Worm (Caenorhabditis elegans) whole organism, L4 larva: Measurements from ENCODE around the gene C50B6.7.

Experiments used
- D1046.2 ChIP-seq: fragments of 200-800 bp; sonication (Bioruptor generic); IDR thresholded peaks from 2 replicates; pipeline ENCODE4 v1.3.6; 2022; ENCODE audit warnings: missing genetic modification characterization, missing compliant biosample characterization
- F26F4.8 ChIP-seq: fragments of 200-800 bp; sonication (Bioruptor generic); conservative IDR thresholded peaks from 2 replicates; pipeline ENCODE4 v1.3.6; 2022; ENCODE audit warnings: missing genetic modification characterization, missing compliant biosample characterization
- F37D6.2 ChIP-seq: sonication (generic microtip); optimal IDR thresholded peaks from 2 replicates; lab custom pipeline; 2016; ENCODE audit warnings: mild to moderate bottlenecking, missing genetic modification characterization, missing compliant biosample characterization
- F49E8.2 ChIP-seq: sonication (generic microtip); optimal IDR thresholded peaks from 2 replicates; lab custom pipeline; 2016; ENCODE audit warnings: missing compliant biosample characterization, mild to moderate bottlenecking, missing genetic modification characterization, borderline replicate concordance
- T20F7.1 ChIP-seq: fragments of 200-800 bp; sonication (Bioruptor generic); optimal IDR thresholded peaks from 2 replicates; lab custom pipeline; 2018; ENCODE audit warnings: mild to moderate bottlenecking, missing genetic modification characterization, missing compliant biosample characterization
- T26A8.4 ChIP-seq: fragments of 200-800 bp; sonication (Bioruptor generic); IDR thresholded peaks from 2 replicates; pipeline ENCODE4 v1.3.6; 2022; ENCODE audit warnings: missing genetic modification characterization, missing compliant biosample characterization
- Y5F2A.4 ChIP-seq: fragments of 200-800 bp; sonication (Bioruptor generic); optimal IDR thresholded peaks from 2 replicates; lab custom pipeline; 2018; ENCODE audit warnings: mild to moderate bottlenecking, missing genetic modification characterization, missing compliant biosample characterization
- ZK546.5 ChIP-seq, 2 experiments: sonication (generic microtip); optimal IDR thresholded peaks; 2 replicates each; lab custom pipeline; 2017; ENCODE audit warnings: missing biosample characterization in 2 of 2, missing genetic modification characterization in 2 of 2
- aha-1 ChIP-seq: fragments of 150-350 bp; peaks from one replicate; lab custom pipeline; 2014; ENCODE audit warnings: missing biosample characterization, missing genetic modification characterization
- aly-2 ChIP-seq: sonication (generic microtip); optimal IDR thresholded peaks from 2 replicates; lab custom pipeline; 2018; ENCODE audit warnings: missing biosample characterization, missing genetic modification characterization
- ceh-62 ChIP-seq: sonication (generic microtip); optimal IDR thresholded peaks from 2 replicates; lab custom pipeline; 2017; ENCODE audit warnings: missing biosample characterization, missing genetic modification characterization
- ctbp-1 ChIP-seq: fragments of 200-800 bp; sonication (Bioruptor generic); IDR thresholded peaks from 2 replicates; pipeline ENCODE4 v1.3.6; 2022; ENCODE audit warnings: missing genetic modification reagents, missing genetic modification characterization, missing compliant biosample characterization
- daf-8 ChIP-seq: fragments of 200-800 bp; sonication (Bioruptor generic); IDR thresholded peaks from 2 replicates; pipeline ENCODE4 v1.3.6; 2022; ENCODE audit warnings: missing genetic modification characterization, missing compliant biosample characterization
- dmd-8 ChIP-seq: fragments of 200-800 bp; sonication (Bioruptor generic); IDR thresholded peaks from 2 replicates; pipeline ENCODE4 v1.3.6; 2022; ENCODE audit warnings: missing genetic modification characterization, missing compliant biosample characterization
- dmd-9 ChIP-seq: fragments of 200-800 bp; sonication (Bioruptor generic); IDR thresholded peaks from 2 replicates; pipeline ENCODE4 v1.3.6; 2022; ENCODE audit warnings: missing genetic modification reagents, missing genetic modification characterization, missing compliant biosample characterization
- duxl-1 ChIP-seq: sonication (generic microtip); optimal IDR thresholded peaks from 2 replicates; lab custom pipeline; 2016; ENCODE audit warnings: mild to moderate bottlenecking, missing genetic modification characterization, moderate library complexity, missing compliant biosample characterization; ENCODE audit not compliant: poor library complexity
- egl-27 ChIP-seq: sonication (generic microtip); optimal IDR thresholded peaks from 3 replicates; lab custom pipeline; 2017; ENCODE audit warnings: missing biosample characterization, missing genetic modification reagents, missing genetic modification characterization
- egl-43 ChIP-seq: fragments of 200-800 bp; sonication (Bioruptor generic); IDR thresholded peaks from 2 replicates; pipeline ENCODE4 v1.3.6; 2022; ENCODE audit warnings: missing genetic modification reagents, missing genetic modification characterization, missing compliant biosample characterization
- gei-8 ChIP-seq: fragments of 200-800 bp; sonication (Bioruptor generic); optimal IDR thresholded peaks from 2 replicates; lab custom pipeline; 2018; ENCODE audit warnings: mild to moderate bottlenecking, missing genetic modification characterization, missing compliant biosample characterization
- jun-1 ChIP-seq: fragments of 150-350 bp; optimal IDR thresholded peaks from 2 replicates; lab custom pipeline; 2014; ENCODE audit warnings: missing biosample characterization, missing genetic modification reagents, missing genetic modification characterization
- lin-1 ChIP-seq: fragments of 200-800 bp; sonication (Bioruptor generic); IDR thresholded peaks from 2 replicates; pipeline ENCODE4 v1.3.6; 2022; ENCODE audit warnings: missing genetic modification reagents, missing genetic modification characterization, missing compliant biosample characterization
- lin-15B ChIP-seq: fragments of 150-350 bp; sonication (generic microtip); optimal IDR thresholded peaks from 3 replicates; lab custom pipeline; 2014; ENCODE audit warnings: missing biosample characterization, missing genetic modification characterization
- lin-29 ChIP-seq: fragments of 200-800 bp; sonication (Bioruptor generic); IDR thresholded peaks from 2 replicates; pipeline ENCODE4 v1.3.6; 2022; ENCODE audit warnings: missing genetic modification reagents, missing genetic modification characterization, missing compliant biosample characterization
- lin-39 ChIP-seq: fragments of 150-350 bp; optimal IDR thresholded peaks from 2 replicates; lab custom pipeline; 2014; ENCODE audit warnings: missing biosample characterization, missing genetic modification reagents, missing genetic modification characterization
- lir-3 ChIP-seq: sonication (generic microtip); optimal IDR thresholded peaks from 2 replicates; lab custom pipeline; 2016; ENCODE audit warnings: mild to moderate bottlenecking, missing genetic modification characterization, missing compliant biosample characterization
- lsy-2 ChIP-seq, 2 experiments: fragments of 150-350 bp in 1 of 2; sonication (generic microtip) in 1 of 2; optimal IDR thresholded peaks; 2 replicates each; lab custom pipeline; 2014 to 2017; ENCODE audit warnings: missing biosample characterization in 2 of 2, missing genetic modification characterization in 2 of 2
- madf-5 ChIP-seq, 2 experiments: fragments of 200-800 bp; sonication (Bioruptor generic); IDR thresholded peaks; 2 replicates each; pipeline ENCODE4 v1.3.6; 2022; ENCODE audit warnings: missing compliant biosample characterization in 2 of 2, missing genetic modification characterization in 2 of 2
- mep-1 ChIP-seq: fragments of 150-350 bp; sonication (generic microtip); optimal IDR thresholded peaks from 3 replicates; lab custom pipeline; 2014; ENCODE audit warnings: missing biosample characterization, missing genetic modification characterization
- mes-2 ChIP-seq: sonication (generic microtip); optimal IDR thresholded peaks from 2 replicates; lab custom pipeline; 2016; ENCODE audit warnings: missing genotype, mild to moderate bottlenecking, missing genetic modification characterization, missing compliant biosample characterization; ENCODE audit not compliant: poor library complexity, severe bottlenecking
- nhr-11 ChIP-seq: fragments of 150-350 bp; optimal IDR thresholded peaks from 2 replicates; lab custom pipeline; 2014; ENCODE audit warnings: missing biosample characterization, missing genetic modification characterization
- nhr-237 ChIP-seq: sonication (generic microtip); optimal IDR thresholded peaks from 2 replicates; lab custom pipeline; 2017; ENCODE audit warnings: missing biosample characterization, missing genetic modification characterization
- nhr-25 ChIP-seq: sonication (generic microtip); optimal IDR thresholded peaks from 2 replicates; lab custom pipeline; 2017; ENCODE audit warnings: missing genetic modification characterization, mild to moderate bottlenecking, missing compliant biosample characterization, antibody characterized with exemption, moderate library complexity, borderline replicate concordance; ENCODE audit not compliant: insufficient read depth
- nhr-6 ChIP-seq: fragments of 150-350 bp; optimal IDR thresholded peaks from 2 replicates; lab custom pipeline; 2014; ENCODE audit warnings: missing biosample characterization, missing genetic modification characterization
- pha-4 ChIP-seq, 2 experiments: fragments of 150-350 bp in 1 of 2; fragments of 200-800 bp in 1 of 2; sonication (Bioruptor generic) in 1 of 2; IDR thresholded peaks in 1 of 2; optimal IDR thresholded peaks in 1 of 2; 2 replicates each; pipeline versions ENCODE4 v1.3.6 to Lab custom; 2014 to 2022; ENCODE audit warnings: missing genetic modification characterization in 2 of 2, missing genetic modification reagents in 2 of 2, missing biosample characterization in 1 of 2, missing compliant biosample characterization in 1 of 2
- pqm-1 ChIP-seq: sonication (generic microtip); optimal IDR thresholded peaks from 2 replicates; lab custom pipeline; 2017; ENCODE audit warnings: missing biosample characterization, missing genetic modification characterization
- saeg-2 ChIP-seq: fragments of 200-800 bp; sonication (Bioruptor generic); IDR thresholded peaks from 2 replicates; pipeline ENCODE4 v1.3.6; 2022; ENCODE audit warnings: missing genetic modification reagents, missing genetic modification characterization, missing compliant biosample characterization
- set-16 ChIP-seq: fragments of 200-800 bp; sonication (Bioruptor generic); IDR thresholded peaks from 2 replicates; pipeline ENCODE4 v1.3.6; 2022; ENCODE audit warnings: missing genetic modification reagents, missing genetic modification characterization, missing compliant biosample characterization
- tra-1 ChIP-seq: fragments of 200-800 bp; sonication (Bioruptor generic); IDR thresholded peaks from 2 replicates; pipeline ENCODE4 v1.3.6; 2022; ENCODE audit warnings: missing genetic modification reagents, missing genetic modification characterization, missing compliant biosample characterization
- unc-130 ChIP-seq: sonication (generic microtip); optimal IDR thresholded peaks from 2 replicates; lab custom pipeline; 2016; ENCODE audit warnings: missing genetic modification reagents, missing genetic modification characterization, missing compliant biosample characterization
- vab-7 ChIP-seq: fragments of 200-800 bp; sonication (Bioruptor generic); IDR thresholded peaks from 2 replicates; pipeline ENCODE4 v1.3.6; 2022; ENCODE audit warnings: missing genetic modification reagents, missing genetic modification characterization, missing compliant biosample characterization
- zag-1 ChIP-seq: fragments of 150-350 bp; optimal IDR thresholded peaks from 2 replicates; lab custom pipeline; 2014; ENCODE audit warnings: missing biosample characterization, missing genetic modification characterization
- zfp-3 ChIP-seq: fragments of 200-800 bp; sonication (Bioruptor generic); conservative IDR thresholded peaks from 2 replicates; pipeline ENCODE4 v1.3.6; 2022; ENCODE audit warnings: missing genetic modification reagents, missing genetic modification characterization, missing compliant biosample characterization
- zip-11 ChIP-seq: fragments of 200-800 bp; sonication (Bioruptor generic); IDR thresholded peaks from 2 replicates; pipeline ENCODE4 v1.3.6; 2022; ENCODE audit warnings: missing genetic modification characterization, missing compliant biosample characterization
- zip-2 ChIP-seq: fragments of 150-350 bp; optimal IDR thresholded peaks from 2 replicates; lab custom pipeline; 2014; ENCODE audit warnings: missing biosample characterization, missing genetic modification characterization
- ztf-11 ChIP-seq: fragments of 150-350 bp; optimal IDR thresholded peaks from 2 replicates; lab custom pipeline; 2014; ENCODE audit warnings: missing biosample characterization, missing genetic modification characterization

Gene C50B6.7

DNA sequence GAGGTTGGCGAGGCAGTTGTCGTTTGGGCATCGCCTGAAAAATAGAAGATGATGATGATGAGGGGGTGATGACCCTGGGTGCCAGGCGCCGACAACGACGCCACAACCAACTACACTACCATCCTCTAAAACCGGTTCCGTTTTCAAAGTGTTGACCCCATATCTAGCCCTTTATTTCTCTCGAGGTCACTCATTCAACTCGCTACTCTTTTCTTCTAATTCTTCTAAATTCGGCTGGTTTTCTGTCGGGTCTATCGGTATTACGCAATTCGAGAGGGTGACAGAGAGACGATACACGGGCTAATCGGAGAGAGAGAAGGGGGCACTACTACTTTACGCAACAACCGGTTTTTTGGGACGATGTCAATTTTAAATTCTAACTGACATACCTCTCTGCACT lies 46.6 kb upstream of the C50B6.7 start (continued):
- TF ChIP-seq set-16 (no peak), T20F7.1 (GFP tag; lab: Kevin White, UChicago) (no peak), F26F4.8 (GFP tag; lab: Robert Waterston, UW) (no peak), F37D6.2 (no peak), egl-27 (tag; lab: Kevin White, UChicago) (no peak), lin-29 (GFP tag; lab: Robert Waterston, UW) (no peak), zag-1 (tag; lab: Kevin White, UChicago) (no peak), unc-130 (GFP tag; lab: Kevin White, UChicago) (no peak), tra-1 (no peak), madf-5 (GFP tag; IDR thresholded peaks at IDR 0.05; lab: Robert Waterston, UW) (0 out of 4 replicates have a peak, but pooled peaks of 1 of the 2 experiments have one; percentile 44), ZK546.5 (tag; optimal IDR thresholded peaks at IDR 0.05; lab: Kevin White, UChicago) (no peak), ceh-62 (tag; lab: Kevin White, UChicago) (no peak), zip-11 (no peak), saeg-2 (GFP tag; lab: Robert Waterston, UW) (no peak), ztf-11 (tag; lab: Kevin White, UChicago) (no peak), nhr-6 (tag; lab: Kevin White, UChicago) (no peak), gei-8 (GFP tag; lab: Kevin White, UChicago) (no peak), lin-1 (GFP tag; lab: Robert Waterston, UW) (no peak), F49E8.2 (tag; lab: Kevin White, UChicago) (no peak), nhr-237 (no peak), zip-2 (tag; lab: Kevin White, UChicago) (no peak), nhr-11 (no peak), T26A8.4 (GFP tag; lab: Robert Waterston, UW) (no peak; the same call in 1 of the 2 replicates), aly-2 (tag; lab: Kevin White, UChicago) (no peak), Y5F2A.4 (GFP tag; lab: Kevin White, UChicago) (no peak), egl-43 (GFP tag; lab: Robert Waterston, UW) (no peak), pha-4 (GFP tag; IDR thresholded peaks at IDR 0.05; lab: Robert Waterston, UW) (no peak), pha-4 (tag; optimal IDR thresholded peaks at IDR 0.05; lab: Kevin White, UChicago) (no peak)

DNA sequence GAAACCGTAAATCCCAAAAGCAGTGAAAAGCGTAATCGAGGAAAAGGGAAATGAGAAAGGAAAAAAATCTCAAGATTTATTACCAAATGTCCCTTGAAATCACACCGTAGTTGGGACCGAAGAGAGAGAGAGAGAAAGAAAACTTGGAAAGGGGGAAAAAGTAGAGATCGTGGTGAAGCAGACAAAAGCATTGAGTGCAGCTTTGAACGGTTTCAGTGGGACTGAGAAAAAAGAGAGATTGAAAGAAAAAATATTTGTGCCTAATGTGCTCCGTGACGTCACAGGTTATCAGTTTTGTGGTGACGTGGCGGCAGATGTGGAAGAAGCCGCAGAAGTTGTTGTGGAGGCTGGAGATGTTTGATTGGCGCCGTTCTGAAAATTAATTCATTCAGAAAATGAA lies 45.5 kb upstream of the C50B6.7 start:
- no peak for TF ChIP-seq vab-7 (GFP tag; lab: Robert Waterston, UW)
- TF ChIP-seq D1046.2 (GFP tag; lab: Robert Waterston, UW), result no peak
- no peak for TF ChIP-seq daf-8
- peak; percentile 23 for TF ChIP-seq nhr-25
- no peak for TF ChIP-seq pha-4 (GFP tag; IDR thresholded peaks at IDR 0.05; lab: Robert Waterston, UW)
- no peak for TF ChIP-seq pha-4 (tag; optimal IDR thresholded peaks at IDR 0.05; lab: Kevin White, UChicago)
- TF ChIP-seq zfp-3, result no peak
- no peak for TF ChIP-seq jun-1
- TF ChIP-seq F26F4.8 (GFP tag; lab: Robert Waterston, UW), result no peak
- TF ChIP-seq dmd-8 (GFP tag; lab: Robert Waterston, UW), result no peak
- no peak for TF ChIP-seq dmd-9
- no peak for TF ChIP-seq lsy-2 (tag; optimal IDR thresholded peaks at IDR 0.05; lab: Kevin White, UChicago)
- no peak for TF ChIP-seq ZK546.5 (tag; optimal IDR thresholded peaks at IDR 0.05; lab: Kevin White, UChicago)
- TF ChIP-seq T20F7.1 (GFP tag; lab: Kevin White, UChicago), result no peak
- TF ChIP-seq lir-3 (tag; lab: Kevin White, UChicago), result no peak
- no peak for TF ChIP-seq egl-27 (tag; lab: Kevin White, UChicago)
- TF ChIP-seq ztf-11 (tag; lab: Kevin White, UChicago), result no peak
- TF ChIP-seq duxl-1 (tag; lab: Kevin White, UChicago), result peak; percentile 26
- no peak for TF ChIP-seq mes-2 (tag; lab: Kevin White, UChicago)
- no peak for TF ChIP-seq pqm-1 (tag; lab: Kevin White, UChicago)
- TF ChIP-seq lin-15B, result no peak
- TF ChIP-seq unc-130 (GFP tag; lab: Kevin White, UChicago), result no peak
- peak; percentile 92 for TF ChIP-seq aha-1 (tag; lab: Kevin White, UChicago)
- no peak for TF ChIP-seq mep-1 (tag; lab: Kevin White, UChicago)
- no peak for TF ChIP-seq zag-1 (tag; lab: Kevin White, UChicago)
- TF ChIP-seq aly-2 (tag; lab: Kevin White, UChicago), result no peak
- no peak for TF ChIP-seq lin-39
- no peak for TF ChIP-seq ctbp-1 (GFP tag; lab: Robert Waterston, UW)
- TF ChIP-seq, all 104 proteins: peak for 3
